Fruit fly (Drosophila melanogaster) ovary, adult (tissue): ENCODE measurements around the gene WDR79.
A peak's percentile ranks its signal among the peaks of the same experiment; 100 is the strongest.

Experiments used
- CG17801 ChIP-seq: fragments of 200-800 bp; optimal IDR thresholded peaks from 2 replicates; lab custom pipeline; 2019; ENCODE audit warnings: missing biosample characterization, mild to moderate bottlenecking, missing genetic modification characterization, moderate library complexity; ENCODE audit not compliant: partially characterized antibody

Gene WDR79

dm6 chr2L:6100202-6100689, 27.3 kb downstream of the WDR79 start, which contains the start of gene stai:
Gene stai (plus strand): TSS chr2L:6100377.
- peak; percentile 59 for TF ChIP-seq CG17801 (GFP tag; lab: Kevin White, UChicago)

dm6 chr2L:6099270-6099644, 28.3 kb downstream of the WDR79 start:
- TF ChIP-seq CG17801 (GFP tag; lab: Kevin White, UChicago) = no peak

- peak; percentile 30 for TF ChIP-seq CG17801 (GFP tag; lab: Kevin White, UChicago)
Observed at dm6 chr2L:6098479-6099269, 28.9 kb downstream of the WDR79 start, which contains the start of gene CG9175. Gene CG9175 (minus strand): TSS chr2L:6098966.

- TF ChIP-seq CG17801 (GFP tag; lab: Kevin White, UChicago) = no peak
Observed at dm6 chr2L:6092300-6092699, 35.3 kb downstream of the WDR79 start.

dm6 chr2L:6090786-6091716, 36.5 kb downstream of the WDR79 start, which contains the start of gene CG45075:
Gene CG45075 (plus strand): TSS chr2L:6091412.
- TF ChIP-seq CG17801 (GFP tag; lab: Kevin White, UChicago) = no peak

dm6 chr2L:6090365-6090764, 37.2 kb downstream of the WDR79 start:
- TF ChIP-seq CG17801 (GFP tag; lab: Kevin White, UChicago) = no peak

dm6 chr2L:6089604-6090198, 37.9 kb downstream of the WDR79 start:
- TF ChIP-seq CG17801 (GFP tag; lab: Kevin White, UChicago) = no peak

dm6 chr2L:6088371-6089365, 38.9 kb downstream of the WDR79 start:
- TF ChIP-seq CG17801 (GFP tag; lab: Kevin White, UChicago) = peak; percentile 75

- TF ChIP-seq CG17801 (GFP tag; lab: Kevin White, UChicago) = no peak
Observed at dm6 chr2L:6087685-6088084, 39.9 kb downstream of the WDR79 start.

- no peak for TF ChIP-seq CG17801 (GFP tag; lab: Kevin White, UChicago)
Observed at dm6 chr2L:6086771-6087170, 40.8 kb downstream of the WDR79 start.

- no peak for TF ChIP-seq CG17801 (GFP tag; lab: Kevin White, UChicago)
Observed at dm6 chr2L:6085733-6086317, 41.8 kb downstream of the WDR79 start.

dm6 chr2L:6084694-6085093, 42.9 kb downstream of the WDR79 start:
- TF ChIP-seq CG17801 (GFP tag; lab: Kevin White, UChicago) = no peak

- TF ChIP-seq CG17801 (GFP tag; lab: Kevin White, UChicago) = peak; percentile 28
Observed at dm6 chr2L:6082936-6083627, 44.5 kb downstream of the WDR79 start.
